Fruit fly (Drosophila melanogaster): ENCODE results near the gene Flacc.

Flacc gene

DNA sequence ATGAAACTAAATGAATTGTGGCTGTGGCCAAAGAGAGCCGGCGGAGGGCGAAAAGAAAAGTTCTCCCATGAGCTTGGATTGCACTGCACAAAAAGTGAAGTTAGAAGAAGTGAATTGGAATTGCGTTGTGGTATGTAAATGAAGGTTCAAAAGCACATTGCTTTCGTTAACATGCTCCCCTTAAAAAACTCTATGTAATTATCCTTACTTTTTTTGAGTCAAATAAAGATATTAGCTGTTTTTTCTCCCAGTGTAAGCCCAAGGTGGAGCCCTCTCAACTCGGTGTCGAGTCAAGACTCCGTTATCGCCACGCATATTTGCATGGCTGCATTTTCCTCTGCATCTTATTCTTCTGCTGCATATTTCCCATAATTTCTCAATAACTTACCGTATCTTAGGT is 30.1 kb upstream of the Flacc start (continued):
- TF ChIP-seq B-H1 (GFP tag; IDR thresholded peaks at IDR 0.05) (peak; percentile 19; the same call in 2 of the 3 replicates), Usf (GFP tag; optimal IDR thresholded peaks at IDR 0.05) (no peak), E2f1 (GFP tag; IDR thresholded peaks at IDR 0.05) (peak; percentile 67), CG12942 (GFP tag; optimal IDR thresholded peaks at IDR 0.05) (peak; percentile 24), Bgb (GFP tag; IDR thresholded peaks at IDR 0.05; ENCODE audit: partially characterized antibody) (no peak), nau (GFP tag; optimal IDR thresholded peaks at IDR 0.05) (no peak), onecut (GFP tag; IDR thresholded peaks at IDR 0.05) (peak; percentile 17; the same call in 1 of the 2 replicates), CG7745 (tag; optimal IDR thresholded peaks at IDR 0.05) (no peak), CG2129 (GFP tag; IDR thresholded peaks at IDR 0.05; ENCODE audit: partially characterized antibody) (no peak), chm (GFP tag; IDR thresholded peaks at IDR 0.05) (peak; percentile 59), CG12769 (tag; optimal IDR thresholded peaks at IDR 0.05) (peak; percentile 41), gro (GFP tag; optimal IDR thresholded peaks at IDR 0.05) (no peak), Lpt (GFP tag; optimal IDR thresholded peaks at IDR 0.05) (no peak), CG9932 (GFP tag; IDR thresholded peaks at IDR 0.05) (no peak), exex (tag; optimal IDR thresholded peaks at IDR 0.05) (no peak), Jarid2 (GFP tag; optimal IDR thresholded peaks at IDR 0.05) (no peak), CG7271 (tag; optimal IDR thresholded peaks at IDR 0.05) (no peak), fd96Cb (tag; optimal IDR thresholded peaks at IDR 0.05) (peak; percentile 66), NC2β (GFP tag; optimal IDR thresholded peaks at IDR 0.05) (peak; percentile 5), ATbp (GFP tag; optimal IDR thresholded peaks at IDR 0.05) (peak; percentile 44), CG8281 (tag; optimal IDR thresholded peaks at IDR 0.05) (no peak), CG1792 (GFP tag; optimal IDR thresholded peaks at IDR 0.05) (peak; percentile 4), Stat92E (GFP tag; optimal IDR thresholded peaks at IDR 0.05) (no peak), CG10431 (GFP tag; optimal IDR thresholded peaks at IDR 0.05) (peak; percentile 9), CG34224 (GFP tag; IDR thresholded peaks at IDR 0.05; ENCODE audit: partially characterized antibody) (no peak), Dip3 (GFP tag; optimal IDR thresholded peaks at IDR 0.05) (no peak), CG10979 (tag; optimal IDR thresholded peaks at IDR 0.05) (peak; percentile 77), CG6654 (GFP tag; optimal IDR thresholded peaks at IDR 0.05) (no peak), Nf-YB (GFP tag; optimal IDR thresholded peaks at IDR 0.05) (peak; percentile 49), CG8944 (GFP tag; optimal IDR thresholded peaks at IDR 0.05) (peak; percentile 44), CG12104 (GFP tag; optimal IDR thresholded peaks at IDR 0.05) (no peak), E2f2 (GFP tag; IDR thresholded peaks at IDR 0.05) (no peak), fd64A (GFP tag; optimal IDR thresholded peaks at IDR 0.05) (no peak), Asciz (GFP tag; optimal IDR thresholded peaks at IDR 0.05) (peak; percentile 10), klu (GFP tag; IDR thresholded peaks at IDR 0.05) (no peak), amos (GFP tag; IDR thresholded peaks at IDR 0.05; ENCODE audit: partially characterized antibody) (no peak), Bdp1 (GFP tag; optimal IDR thresholded peaks at IDR 0.05) (peak; percentile 10), CG11398 (GFP tag; optimal IDR thresholded peaks at IDR 0.05) (peak; percentile 37), schlank (tag; optimal IDR thresholded peaks at IDR 0.05) (no peak), CG3065 (GFP tag; optimal IDR thresholded peaks at IDR 0.05) (no peak), CG4404 (GFP tag; IDR thresholded peaks at IDR 0.05) (peak; percentile 62), CG3838 (GFP tag; optimal IDR thresholded peaks at IDR 0.05) (no peak), CG6175 (GFP tag; IDR thresholded peaks at IDR 0.05) (no peak), yki (optimal IDR thresholded peaks at IDR 0.05) (no peak), ham (GFP tag; IDR thresholded peaks at IDR 0.05) (no peak), Med (GFP tag) (peak; percentile 85), ara (GFP tag; IDR thresholded peaks at IDR 0.05) (peak; percentile 82), hbn (GFP tag; IDR thresholded peaks at IDR 0.05; ENCODE audit: partially characterized antibody) (no peak), CG4360 (GFP tag; IDR thresholded peaks at IDR 0.05) (0 out of 2 replicates have a peak, but pooled peaks have one; percentile 30), Ssrp (tag; optimal IDR thresholded peaks at IDR 0.05) (peak; percentile 57), Hr39 (optimal IDR thresholded peaks at IDR 0.05) (no peak), Aef1 (GFP tag; IDR thresholded peaks at IDR 0.05) (peak; percentile 36; the same call in 2 of the 3 replicates)
